Fruit fly (Drosophila melanogaster) whole organism, embryonic: ENCODE results near the gene eIF3d1.

ENCODE experiments used
- Blimp-1 ChIP-seq: fragments of 200-800 bp; sonication (Bioruptor generic); optimal IDR thresholded peaks from 3 replicates; lab custom pipeline; 2018; ENCODE audit warnings: missing biosample characterization, missing genetic modification characterization, mild to moderate bottlenecking, moderate library complexity, missing genetic modification reagents
- CG12769 ChIP-seq: fragments of 200-800 bp; sonication (Bioruptor generic); optimal IDR thresholded peaks from 2 replicates; lab custom pipeline; 2019; ENCODE audit warnings: missing biosample characterization, mild to moderate bottlenecking, missing genetic modification characterization, moderate library complexity
- CG13424 ChIP-seq: fragments of 200-800 bp; sonication (Bioruptor generic); optimal IDR thresholded peaks from 2 replicates; lab custom pipeline; 2019; ENCODE audit warnings: missing biosample characterization, mild to moderate bottlenecking, missing genetic modification characterization, moderate library complexity
- CG13775 ChIP-seq: fragments of 200-800 bp; sonication (Bioruptor generic); optimal IDR thresholded peaks from 3 replicates; lab custom pipeline; 2017; ENCODE audit warnings: missing biosample characterization, mild to moderate bottlenecking, missing genetic modification characterization
- CG13894 ChIP-seq: fragments of 200-800 bp; sonication (Bioruptor generic); optimal IDR thresholded peaks from 3 replicates; lab custom pipeline; 2018; ENCODE audit warnings: missing biosample characterization, mild to moderate bottlenecking, missing genetic modification characterization, moderate library complexity
- CG16813 ChIP-seq: fragments of 200-800 bp; sonication (Bioruptor generic); IDR thresholded peaks from 3 replicates; pipeline ENCODE4 v1.3.6; 2022; ENCODE audit warnings: missing biosample characterization, missing genetic modification characterization; ENCODE audit not compliant: partially characterized antibody
- CG17802 ChIP-seq: fragments of 200-800 bp; sonication (Bioruptor generic); optimal IDR thresholded peaks from 2 replicates; lab custom pipeline; 2018; ENCODE audit warnings: missing biosample characterization, mild to moderate bottlenecking, missing genetic modification characterization, moderate library complexity
- CG2199 ChIP-seq: fragments of 200-800 bp; sonication (Bioruptor generic); IDR thresholded peaks from 3 replicates; pipeline ENCODE4 v1.3.6; 2022; ENCODE audit warnings: missing biosample characterization, missing genetic modification characterization
- CG31441 ChIP-seq: fragments of 200-800 bp; sonication (Bioruptor generic); IDR thresholded peaks from 2 replicates; pipeline ENCODE4 v1.3.6; 2022; ENCODE audit warnings: missing biosample characterization, missing genetic modification characterization
- CG32532 ChIP-seq: fragments of 200-800 bp; sonication (Bioruptor generic); IDR thresholded peaks from 2 replicates; pipeline ENCODE4 v1.3.6; 2022; ENCODE audit warnings: missing biosample characterization, missing genetic modification characterization
- CG34376 ChIP-seq: fragments of 200-800 bp; sonication (Bioruptor generic); optimal IDR thresholded peaks from 2 replicates; lab custom pipeline; 2018; ENCODE audit warnings: missing biosample characterization, mild to moderate bottlenecking, missing genetic modification characterization
- CG4404 ChIP-seq: fragments of 200-800 bp; sonication (Bioruptor generic); IDR thresholded peaks from 2 replicates; pipeline ENCODE4 v1.3.6; 2022; ENCODE audit warnings: missing biosample characterization, missing genetic modification characterization
- CG7786 ChIP-seq: fragments of 200-800 bp; sonication (Bioruptor generic); optimal IDR thresholded peaks from 2 replicates; lab custom pipeline; 2016; ENCODE audit warnings: missing biosample characterization, missing genetic modification characterization
- CTCF ChIP-seq: fragments of 200-800 bp; sonication (Bioruptor generic); optimal IDR thresholded peaks from 2 replicates; lab custom pipeline; 2017; ENCODE audit warnings: missing biosample characterization, mild to moderate bottlenecking, missing genetic modification characterization, moderate library complexity
- CoRest ChIP-seq: fragments of 200-800 bp; sonication (Bioruptor generic); optimal IDR thresholded peaks from 3 replicates; lab custom pipeline; 2018; ENCODE audit warnings: missing biosample characterization, mild to moderate bottlenecking, missing genetic modification characterization, moderate library complexity
- D ChIP-seq, 2 experiments: fragments of 200-800 bp in 1 of 2; fragments of >200 bp in 1 of 2; sonication (Bioruptor generic) in 1 of 2; optimal IDR thresholded peaks; 2 replicates in 1 of 2; 3 replicates in 1 of 2; lab custom pipeline; 2017; ENCODE audit warnings: mild to moderate bottlenecking in 1 of 2, missing biosample characterization in 1 of 2, missing genetic modification characterization in 1 of 2, missing genetic modification reagents in 1 of 2
- Dbx ChIP-seq: fragments of 200-800 bp; sonication (Bioruptor generic); IDR thresholded peaks from 3 replicates; pipeline ENCODE4 v1.3.6; 2022; ENCODE audit warnings: missing biosample characterization, missing genetic modification characterization
- Drgx ChIP-seq: fragments of 200-800 bp; sonication (Bioruptor generic); IDR thresholded peaks from 2 replicates; pipeline ENCODE4 v1.3.6; 2022; ENCODE audit warnings: missing biosample characterization, missing genetic modification characterization
- Eip74EF ChIP-seq, 2 experiments: fragments of 200-800 bp in 1 of 2; fragments of >200 bp in 1 of 2; sonication (Bioruptor generic) in 1 of 2; optimal IDR thresholded peaks; 2 replicates each; lab custom pipeline; 2017 to 2019; ENCODE audit warnings: missing biosample characterization in 2 of 2, missing genetic modification characterization in 2 of 2, mild to moderate bottlenecking in 1 of 2, moderate library complexity in 1 of 2
- Ets65A ChIP-seq: fragments of 200-800 bp; sonication (Bioruptor generic); peaks from one replicate; lab custom pipeline; 2016; ENCODE audit warnings: missing biosample characterization, missing genetic modification characterization
- MTF-1 ChIP-seq: fragments of 200-800 bp; sonication (Bioruptor generic); optimal IDR thresholded peaks from 2 replicates; lab custom pipeline; 2018; ENCODE audit warnings: missing biosample characterization, mild to moderate bottlenecking, missing genetic modification characterization, borderline replicate concordance
- Med ChIP-seq: fragments of 200-800 bp; sonication (Bioruptor generic); peaks from one replicate; lab custom pipeline; 2016; ENCODE audit warnings: missing biosample characterization, missing genetic modification characterization, mild to moderate bottlenecking, inconsistent platforms, moderate library complexity
- Stat92E ChIP-seq, 3 experiments: fragments of >200 bp in 2 of 3; fragments of 200-800 bp in 1 of 3; sonication (Bioruptor generic) in 1 of 3; optimal IDR thresholded peaks; 2 replicates each; lab custom pipeline; 2017 to 2019; ENCODE audit warnings: missing biosample characterization in 3 of 3, missing genetic modification characterization in 3 of 3, mild to moderate bottlenecking in 1 of 3, moderate library complexity in 1 of 3
- Trl ChIP-seq, 3 experiments: fragments of >200 bp in 2 of 3; fragments of 200-800 bp in 1 of 3; sonication (Bioruptor generic) in 1 of 3; optimal IDR thresholded peaks; 2 replicates in 1 of 3; 3 replicates in 2 of 3; lab custom pipeline; 2016 to 2017; ENCODE audit warnings: missing biosample characterization in 1 of 3, missing genetic modification characterization in 1 of 3
- abd-A ChIP-seq: fragments of 200-800 bp; sonication (Bioruptor generic); optimal IDR thresholded peaks from 3 replicates; lab custom pipeline; 2019; ENCODE audit warnings: missing biosample characterization, mild to moderate bottlenecking, missing genetic modification characterization, moderate library complexity
- bab2 ChIP-seq: fragments of 200-800 bp; sonication (Bioruptor generic); optimal IDR thresholded peaks from 2 replicates; lab custom pipeline; 2016; ENCODE audit warnings: missing biosample characterization, missing genetic modification characterization
- chinmo ChIP-seq: fragments of 200-800 bp; sonication (Bioruptor generic); IDR thresholded peaks from 4 replicates; pipeline ENCODE4 v1.3.6; 2022; ENCODE audit warnings: missing biosample characterization, missing genetic modification characterization; ENCODE audit not compliant: partially characterized antibody
- crp ChIP-seq, 2 experiments: fragments of 200-800 bp; sonication (Bioruptor generic); optimal IDR thresholded peaks; 2 replicates in 1 of 2; 3 replicates in 1 of 2; lab custom pipeline; 2017; ENCODE audit warnings: missing biosample characterization in 2 of 2, missing genetic modification characterization in 2 of 2, mild to moderate bottlenecking in 1 of 2, moderate library complexity in 1 of 2
- cwo ChIP-seq: fragments of 200-800 bp; sonication (Bioruptor generic); optimal IDR thresholded peaks from 3 replicates; lab custom pipeline; 2017; ENCODE audit warnings: missing biosample characterization, missing genetic modification characterization, mild to moderate bottlenecking, moderate library complexity, missing genetic modification reagents
- ewg ChIP-seq: fragments of 200-800 bp; sonication (Bioruptor generic); optimal IDR thresholded peaks from 3 replicates; lab custom pipeline; 2017; ENCODE audit warnings: mild to moderate bottlenecking, missing biosample characterization, missing genetic modification reagents, missing genetic modification characterization
- jigr1 ChIP-seq: fragments of 200-800 bp; sonication (Bioruptor generic); IDR thresholded peaks from 3 replicates; pipeline ENCODE4 v1.3.6; 2022; ENCODE audit warnings: missing biosample characterization, missing genetic modification characterization
- kni ChIP-seq: fragments of 200-800 bp; sonication (Bioruptor generic); optimal IDR thresholded peaks from 3 replicates; lab custom pipeline; 2017; ENCODE audit warnings: mild to moderate bottlenecking, missing biosample characterization, missing genetic modification reagents, missing genetic modification characterization
- psq ChIP-seq: fragments of 200-800 bp; sonication (Bioruptor generic); optimal IDR thresholded peaks from 2 replicates; lab custom pipeline; 2017; ENCODE audit warnings: missing biosample characterization, missing genetic modification characterization
- scrt ChIP-seq: fragments of 200-800 bp; sonication (Bioruptor generic); optimal IDR thresholded peaks from 2 replicates; lab custom pipeline; 2018; ENCODE audit warnings: missing biosample characterization, mild to moderate bottlenecking, missing genetic modification characterization, moderate library complexity
- sd ChIP-seq: fragments of 200-800 bp; sonication (Bioruptor generic); optimal IDR thresholded peaks from 3 replicates; lab custom pipeline; 2018; ENCODE audit warnings: missing biosample characterization, mild to moderate bottlenecking, missing genetic modification characterization, moderate library complexity
- slou ChIP-seq: fragments of 200-800 bp; sonication (Bioruptor generic); optimal IDR thresholded peaks from 3 replicates; lab custom pipeline; 2016; ENCODE audit warnings: missing biosample characterization, missing genetic modification characterization
- sqz ChIP-seq: fragments of 200-800 bp; sonication (Bioruptor generic); optimal IDR thresholded peaks from 3 replicates; lab custom pipeline; 2018; ENCODE audit warnings: missing biosample characterization, mild to moderate bottlenecking, missing genetic modification characterization
- unc-4 ChIP-seq: fragments of 200-800 bp; sonication (Bioruptor generic); IDR thresholded peaks from 2 replicates; pipeline ENCODE4 v1.3.6; 2022; ENCODE audit warnings: missing biosample characterization, missing genetic modification characterization; ENCODE audit not compliant: partially characterized antibody
- vvl ChIP-seq: fragments of 200-800 bp; sonication (Bioruptor generic); IDR thresholded peaks from 2 replicates; pipeline ENCODE4 v1.3.6; 2022; ENCODE audit warnings: missing biosample characterization, missing genetic modification characterization
- zfh1 ChIP-seq: fragments of 200-800 bp; sonication (Bioruptor generic); IDR thresholded peaks from 3 replicates; pipeline ENCODE4 v1.3.6; 2022; ENCODE audit warnings: missing biosample characterization, missing genetic modification characterization

The eIF3d1 gene

dm6 chr3R:23662782-23663181 lies 17.1 kb upstream of the eIF3d1 start:
- peak; percentile 8 for TF ChIP-seq Blimp-1
- TF ChIP-seq CG12769 (tag; lab: Kevin White, UChicago), result peak; percentile 82
- TF ChIP-seq psq (GFP tag; lab: Kevin White, UChicago), result no peak
- TF ChIP-seq CG13894 (tag; lab: Kevin White, UChicago), result peak; percentile 1
- peak; percentile 94 for TF ChIP-seq sd (tag; lab: Kevin White, UChicago)
- TF ChIP-seq CG16813 (GFP tag; lab: Robert Waterston, UW), result no peak
- peak; percentile 41 for TF ChIP-seq Med (GFP tag; lab: Kevin White, UChicago)
- peak in 1 of 3 experiments; percentile 15 for TF ChIP-seq Stat92E (GFP tag; optimal IDR thresholded peaks at IDR 0.05; lab: Kevin White, UChicago)
- peak; percentile 57; the same call in 1 of the 2 replicates for TF ChIP-seq vvl (GFP tag; lab: Robert Waterston, UW)
- TF ChIP-seq Dbx (GFP tag; lab: Robert Waterston, UW), result no peak
- peak; percentile 82; the same call in 2 of the 4 replicates for TF ChIP-seq chinmo (GFP tag; lab: Robert Waterston, UW)
- peak; percentile 7 for TF ChIP-seq cwo (GFP tag; lab: Kevin White, UChicago)
- TF ChIP-seq abd-A (tag; lab: Kevin White, UChicago), result peak; percentile 35
- TF ChIP-seq CG2199, result 0 out of 3 replicates have a peak, but pooled peaks have one; percentile 37
- TF ChIP-seq MTF-1, result no peak
- peak in 1 of 2 experiments; percentile 36 for TF ChIP-seq Eip74EF (GFP tag; optimal IDR thresholded peaks at IDR 0.05; lab: Kevin White, UChicago)
- TF ChIP-seq slou (GFP tag; lab: Kevin White, UChicago), result no peak
- TF ChIP-seq unc-4 (GFP tag; lab: Robert Waterston, UW), result 0 out of 2 replicates have a peak, but pooled peaks have one; percentile 13
- TF ChIP-seq kni (GFP tag; lab: Kevin White, UChicago), result peak; percentile 85

DNA sequence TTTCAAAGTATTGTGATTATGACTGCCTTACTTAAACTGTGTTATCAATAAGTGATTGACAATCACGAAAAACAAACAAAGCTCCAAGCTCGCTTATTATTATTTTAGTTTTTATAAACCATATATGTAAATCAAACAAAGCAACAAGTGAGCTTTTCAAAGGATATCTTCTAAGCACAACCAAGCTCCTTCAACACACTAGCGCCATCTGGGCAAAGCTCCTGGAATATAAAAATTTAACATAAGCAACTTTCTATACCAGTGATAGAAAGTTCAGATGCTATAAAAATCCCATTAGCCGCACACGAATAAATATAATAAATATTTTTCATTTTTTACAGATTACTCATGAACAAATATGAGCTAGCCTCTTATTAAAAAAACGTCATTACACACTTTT lies 15.4 kb upstream of the eIF3d1 start:
- TF ChIP-seq CTCF (GFP tag; lab: Kevin White, UChicago) (peak; percentile 87), sqz (GFP tag; lab: Kevin White, UChicago) (no peak), CG34376 (no peak), scrt (peak; percentile 99)

dm6 chr3R:23666672-23667211 lies 13.1 kb upstream of the eIF3d1 start:
- TF ChIP-seq D (optimal IDR thresholded peaks at IDR 0.05; lab: Kevin White, UChicago), result no peak
- TF ChIP-seq D (GFP tag; optimal IDR thresholded peaks at IDR 0.05; lab: Kevin White, UChicago), result no peak
- no peak for TF ChIP-seq CG4404
- no peak for TF ChIP-seq bab2 (GFP tag; lab: Kevin White, UChicago)
- TF ChIP-seq ewg (GFP tag; lab: Kevin White, UChicago), result peak; percentile 73
- TF ChIP-seq Drgx, result 0 out of 2 replicates have a peak, but pooled peaks have one; percentile 21
- no peak for TF ChIP-seq CG31441 (GFP tag; lab: Robert Waterston, UW)
- no peak for TF ChIP-seq jigr1 (GFP tag; lab: Robert Waterston, UW)
- no peak for TF ChIP-seq CoRest (tag; lab: Kevin White, UChicago)
- peak; percentile 10; the same call in 1 of the 2 replicates for TF ChIP-seq CG32532
- no peak for TF ChIP-seq zfh1 (GFP tag; lab: Robert Waterston, UW)
- TF ChIP-seq sqz (GFP tag; lab: Kevin White, UChicago), result no peak
- peak; percentile 43 to 54 for TF ChIP-seq Trl (optimal IDR thresholded peaks at IDR 0.05; lab: Kevin White, UChicago)
- no peak for TF ChIP-seq Trl (GFP tag; optimal IDR thresholded peaks at IDR 0.05; lab: Kevin White, UChicago)
- no peak for TF ChIP-seq CG13424 (tag; lab: Kevin White, UChicago)
- peak in 1 of 2 experiments; percentile 53 for TF ChIP-seq crp (GFP tag; optimal IDR thresholded peaks at IDR 0.05; lab: Kevin White, UChicago)
- peak; percentile 93 for TF ChIP-seq scrt
- no peak for TF ChIP-seq CG13775 (GFP tag; lab: Kevin White, UChicago)
- peak; percentile 86 for TF ChIP-seq Ets65A (GFP tag; lab: Kevin White, UChicago)
- TF ChIP-seq CTCF (GFP tag; lab: Kevin White, UChicago), result peak; percentile 38
- no peak for TF ChIP-seq CG7786
- no peak for TF ChIP-seq CG17802 (tag; lab: Kevin White, UChicago)
